Worm (Caenorhabditis elegans) whole organism, L2 larva: Measurements from ENCODE around the gene R53.5.

Source experiments
- C34F6.9 ChIP-seq: fragments of 150-350 bp; optimal IDR thresholded peaks from 2 replicates; lab custom pipeline; 2014; ENCODE audit warnings: missing biosample characterization, missing genetic modification characterization
- F13H6.1 ChIP-seq: sonication (generic microtip); optimal IDR thresholded peaks from 2 replicates; lab custom pipeline; 2016; ENCODE audit warnings: missing genetic modification characterization, missing compliant biosample characterization
- R02D3.7 ChIP-seq: fragments of 150-350 bp; optimal IDR thresholded peaks from 2 replicates; lab custom pipeline; 2014; ENCODE audit warnings: missing biosample characterization, missing genetic modification characterization
- Y55F3AM.14 ChIP-seq: fragments of 200-800 bp; sonication (Bioruptor generic); optimal IDR thresholded peaks from 2 replicates; lab custom pipeline; 2018; ENCODE audit warnings: mild to moderate bottlenecking, missing genetic modification characterization, missing compliant biosample characterization
- ZK546.5 ChIP-seq: sonication (generic microtip); optimal IDR thresholded peaks from 2 replicates; lab custom pipeline; 2017; ENCODE audit warnings: missing biosample characterization, missing genetic modification characterization
- alr-1 ChIP-seq: fragments of 150-350 bp; optimal IDR thresholded peaks from 2 replicates; lab custom pipeline; 2014; ENCODE audit warnings: missing biosample characterization, missing genetic modification characterization
- aly-2 ChIP-seq: fragments of 150-350 bp; optimal IDR thresholded peaks from 2 replicates; lab custom pipeline; 2014; ENCODE audit warnings: missing biosample characterization, missing genetic modification characterization
- ama-1 ChIP-seq: fragments of 150-350 bp; optimal IDR thresholded peaks from 2 replicates; lab custom pipeline; 2018; ENCODE audit warnings: inconsistent platforms
- blmp-1 ChIP-seq: sonication (generic microtip); optimal IDR thresholded peaks from 2 replicates; lab custom pipeline; 2017; ENCODE audit warnings: missing genetic modification characterization, mild to moderate bottlenecking, missing compliant biosample characterization, antibody characterized with exemption, moderate library complexity; ENCODE audit not compliant: insufficient read depth
- ceh-16 ChIP-seq: fragments of 150-350 bp; optimal IDR thresholded peaks from 2 replicates; lab custom pipeline; 2014; ENCODE audit warnings: missing biosample characterization, missing genetic modification characterization
- ceh-82 ChIP-seq: fragments of 150-350 bp; optimal IDR thresholded peaks from 2 replicates; lab custom pipeline; 2014; ENCODE audit warnings: missing biosample characterization, missing genetic modification characterization
- crh-2 ChIP-seq: sonication (generic microtip); optimal IDR thresholded peaks from 2 replicates; lab custom pipeline; 2017; ENCODE audit warnings: missing biosample characterization, missing genetic modification characterization
- dmd-4 ChIP-seq: sonication (generic microtip); optimal IDR thresholded peaks from 2 replicates; lab custom pipeline; 2017; ENCODE audit warnings: missing biosample characterization, missing genetic modification characterization
- elt-1 ChIP-seq: fragments of 150-350 bp; optimal IDR thresholded peaks from 2 replicates; lab custom pipeline; 2014; ENCODE audit warnings: missing biosample characterization, missing genetic modification characterization
- elt-3 ChIP-seq: sonication (generic microtip); optimal IDR thresholded peaks from 2 replicates; lab custom pipeline; 2017; ENCODE audit warnings: missing biosample characterization, missing genetic modification characterization
- gmeb-1 ChIP-seq: fragments of 150-350 bp; optimal IDR thresholded peaks from 2 replicates; lab custom pipeline; 2014; ENCODE audit warnings: missing biosample characterization, missing genetic modification characterization
- lin-13 ChIP-seq: fragments of 150-350 bp; optimal IDR thresholded peaks from 2 replicates; lab custom pipeline; 2014; ENCODE audit warnings: missing biosample characterization, missing genetic modification reagents, missing genetic modification characterization
- lin-39 ChIP-seq: fragments of 150-350 bp; optimal IDR thresholded peaks from 2 replicates; lab custom pipeline; 2014; ENCODE audit warnings: missing biosample characterization, missing genetic modification reagents, missing genetic modification characterization
- lsy-2 ChIP-seq, 2 experiments: fragments of 150-350 bp in 1 of 2; sonication (generic microtip) in 1 of 2; optimal IDR thresholded peaks; 2 replicates each; lab custom pipeline; 2014 to 2017; ENCODE audit warnings: missing biosample characterization in 2 of 2, missing genetic modification characterization in 2 of 2
- mab-5 ChIP-seq: fragments of 150-350 bp; optimal IDR thresholded peaks from 2 replicates; lab custom pipeline; 2014; ENCODE audit warnings: missing biosample characterization, missing genetic modification characterization
- mbf-1 ChIP-seq: sonication (generic microtip); optimal IDR thresholded peaks from 2 replicates; lab custom pipeline; 2017; ENCODE audit warnings: missing biosample characterization, missing genetic modification characterization
- mdl-1 ChIP-seq, 2 experiments: fragments of 150-350 bp in 1 of 2; sonication (generic microtip) in 1 of 2; optimal IDR thresholded peaks; 2 replicates each; lab custom pipeline; 2017; ENCODE audit warnings: missing biosample characterization in 2 of 2, missing genetic modification characterization in 2 of 2
- nhr-11 ChIP-seq: fragments of 150-350 bp; optimal IDR thresholded peaks from 2 replicates; lab custom pipeline; 2014; ENCODE audit warnings: missing biosample characterization, missing genetic modification characterization
- nhr-12 ChIP-seq: fragments of 150-350 bp; optimal IDR thresholded peaks from 2 replicates; lab custom pipeline; 2014; ENCODE audit warnings: missing biosample characterization, missing genetic modification characterization
- nhr-21 ChIP-seq: fragments of 150-350 bp; optimal IDR thresholded peaks from 2 replicates; lab custom pipeline; 2014; ENCODE audit warnings: missing biosample characterization, missing genetic modification characterization
- nhr-23 ChIP-seq: fragments of 150-350 bp; optimal IDR thresholded peaks from 2 replicates; lab custom pipeline; 2014; ENCODE audit warnings: missing biosample characterization, missing genetic modification reagents, missing genetic modification characterization
- nhr-25 ChIP-seq: fragments of 150-350 bp; sonication (generic microtip); optimal IDR thresholded peaks from 3 replicates; lab custom pipeline; 2014; ENCODE audit warnings: missing biosample characterization, missing genetic modification characterization
- nhr-6 ChIP-seq: fragments of 150-350 bp; optimal IDR thresholded peaks from 2 replicates; lab custom pipeline; 2014; ENCODE audit warnings: missing biosample characterization, missing genetic modification characterization
- nhr-77 ChIP-seq: fragments of 150-350 bp; optimal IDR thresholded peaks from 2 replicates; lab custom pipeline; 2014; ENCODE audit warnings: missing biosample characterization, missing genetic modification characterization
- peb-1 ChIP-seq: fragments of 150-350 bp; optimal IDR thresholded peaks from 2 replicates; lab custom pipeline; 2014; ENCODE audit warnings: missing biosample characterization, missing genetic modification characterization
- sem-4 ChIP-seq: fragments of 150-350 bp; optimal IDR thresholded peaks from 2 replicates; lab custom pipeline; 2014; ENCODE audit warnings: missing biosample characterization, missing genetic modification reagents, missing genetic modification characterization
- sma-3 ChIP-seq: sonication (generic microtip); optimal IDR thresholded peaks from 2 replicates; lab custom pipeline; 2016; ENCODE audit warnings: missing genetic modification reagents, missing genetic modification characterization, missing compliant biosample characterization
- sma-9 ChIP-seq, 2 experiments: fragments of 150-350 bp in 1 of 2; sonication (generic microtip) in 1 of 2; optimal IDR thresholded peaks; 2 replicates each; lab custom pipeline; 2014 to 2016; ENCODE audit warnings: missing genetic modification characterization in 2 of 2, mild to moderate bottlenecking in 1 of 2, missing biosample characterization in 1 of 2, missing compliant biosample characterization in 1 of 2, missing genetic modification reagents in 1 of 2, moderate library complexity in 1 of 2
- snpc-4 ChIP-seq: fragments of 150-350 bp; optimal IDR thresholded peaks from 2 replicates; lab custom pipeline; 2014; ENCODE audit warnings: missing biosample characterization, missing genetic modification characterization
- unc-39 ChIP-seq: fragments of 150-350 bp; optimal IDR thresholded peaks from 2 replicates; lab custom pipeline; 2014; ENCODE audit warnings: missing biosample characterization, missing genetic modification characterization
- unc-55 ChIP-seq: fragments of 150-350 bp; sonication (generic microtip); optimal IDR thresholded peaks from 3 replicates; lab custom pipeline; 2014; ENCODE audit warnings: missing biosample characterization, missing genetic modification reagents, missing genetic modification characterization
- unc-62 ChIP-seq: fragments of 150-350 bp; optimal IDR thresholded peaks from 2 replicates; lab custom pipeline; 2014; ENCODE audit warnings: missing biosample characterization, missing genetic modification reagents, missing genetic modification characterization
- ztf-1 ChIP-seq: fragments of 200-800 bp; sonication (Bioruptor generic); conservative IDR thresholded peaks from 2 replicates; pipeline ENCODE4 v1.3.6; 2022; ENCODE audit warnings: missing genetic modification characterization, missing compliant biosample characterization
- ztf-4 ChIP-seq: fragments of 150-350 bp; optimal IDR thresholded peaks from 2 replicates; lab custom pipeline; 2014; ENCODE audit warnings: missing biosample characterization, missing genetic modification characterization

Gene R53.5

ce11 chrII:9994679-9995078 lies 24.4 kb upstream of the R53.5 start:
- TF ChIP-seq nhr-21 (tag; lab: Kevin White, UChicago) (no peak), ztf-1 (no peak), ceh-16 (tag; lab: Kevin White, UChicago) (no peak), mbf-1 (tag; lab: Kevin White, UChicago) (no peak), nhr-11 (tag; lab: Kevin White, UChicago) (no peak), blmp-1 (tag; lab: Kevin White, UChicago) (no peak), sma-3 (GFP tag; lab: Kevin White, UChicago) (no peak), C34F6.9 (no peak)
- TF ChIP-seq, all 48 proteins: peak for 0

DNA sequence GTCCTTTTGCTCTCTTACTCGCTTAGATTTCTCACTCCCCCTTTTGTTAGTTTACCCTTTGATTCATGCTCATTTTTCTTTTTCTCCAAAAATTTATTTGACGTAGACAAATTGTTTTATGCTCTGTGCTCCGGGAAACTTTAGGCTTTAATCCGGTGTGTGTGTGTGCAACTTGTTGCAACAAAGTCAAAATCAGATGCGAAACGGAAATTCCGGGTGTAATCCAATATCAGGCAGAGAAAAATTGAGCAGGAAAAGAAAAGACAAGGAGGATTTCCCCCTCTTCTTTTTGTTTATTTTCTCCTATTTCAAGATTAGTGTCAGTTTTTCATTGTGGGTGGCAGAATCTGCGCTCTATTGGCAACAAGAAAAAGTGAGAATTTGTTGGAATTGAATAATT lies 22.2 kb upstream of the R53.5 start:
- TF ChIP-seq nhr-12 (tag; lab: Kevin White, UChicago), result no peak
- no peak for TF ChIP-seq mab-5 (tag; lab: Kevin White, UChicago)
- no peak for TF ChIP-seq gmeb-1 (tag; lab: Kevin White, UChicago)
- no peak for TF ChIP-seq dmd-4 (tag; lab: Kevin White, UChicago)
- TF ChIP-seq ceh-16 (tag; lab: Kevin White, UChicago), result no peak
- no peak for TF ChIP-seq snpc-4 (tag; lab: Kevin White, UChicago)
- no peak for TF ChIP-seq aly-2 (tag; lab: Kevin White, UChicago)
- no peak for TF ChIP-seq lsy-2 (tag; optimal IDR thresholded peaks at IDR 0.05; lab: Kevin White, UChicago)
- no peak for TF ChIP-seq sem-4 (tag; lab: Kevin White, UChicago)
- TF ChIP-seq mbf-1 (tag; lab: Kevin White, UChicago), result no peak
- TF ChIP-seq alr-1 (tag; lab: Kevin White, UChicago), result no peak
- peak; percentile 38 for TF ChIP-seq F13H6.1 (tag; lab: Kevin White, UChicago)
- no peak for TF ChIP-seq nhr-23
- peak; percentile 22 for TF ChIP-seq sma-9 (GFP tag; optimal IDR thresholded peaks at IDR 0.05; lab: Kevin White, UChicago)
- TF ChIP-seq sma-9 (tag; optimal IDR thresholded peaks at IDR 0.05; lab: Kevin White, UChicago), result no peak
- TF ChIP-seq peb-1 (tag; lab: Kevin White, UChicago), result no peak

DNA sequence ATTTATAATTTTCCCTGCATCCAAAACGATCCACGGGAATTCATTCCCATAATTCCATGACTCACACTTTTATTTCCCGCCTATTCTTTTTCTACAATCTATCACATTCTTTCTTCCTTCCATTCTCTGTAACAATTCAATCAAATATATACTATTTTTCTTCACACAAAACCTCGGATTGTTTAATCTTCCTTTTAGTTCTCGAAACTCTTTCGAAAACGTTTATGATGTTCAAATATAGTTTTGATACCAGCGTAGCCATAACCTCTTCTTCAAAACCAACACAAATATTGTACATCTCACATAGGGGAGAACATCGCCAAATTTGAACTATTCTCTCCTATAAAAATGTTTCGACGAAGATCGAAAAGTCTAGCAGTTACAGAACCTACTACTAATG lies 20.5 kb upstream of the R53.5 start, which contains the start of gene lec-3:
Gene lec-3, plus strand, starts transcription at position 301 of the 400 bp plus-strand sequence.
- TF ChIP-seq C34F6.9 (no peak), nhr-21 (tag; lab: Kevin White, UChicago) (no peak), gmeb-1 (tag; lab: Kevin White, UChicago) (no peak), crh-2 (no peak), lin-13 (GFP tag; lab: Kevin White, UChicago) (no peak), blmp-1 (tag; lab: Kevin White, UChicago) (no peak), peb-1 (tag; lab: Kevin White, UChicago) (no peak), nhr-23 (no peak), F13H6.1 (tag; lab: Kevin White, UChicago) (no peak), unc-62 (GFP tag; lab: Kevin White, UChicago) (no peak), ZK546.5 (tag; lab: Kevin White, UChicago) (no peak), lin-39 (tag; lab: Kevin White, UChicago) (no peak), ama-1 (lab: Kevin White, UChicago) (no peak), ceh-82 (tag; lab: Kevin White, UChicago) (no peak)

DNA sequence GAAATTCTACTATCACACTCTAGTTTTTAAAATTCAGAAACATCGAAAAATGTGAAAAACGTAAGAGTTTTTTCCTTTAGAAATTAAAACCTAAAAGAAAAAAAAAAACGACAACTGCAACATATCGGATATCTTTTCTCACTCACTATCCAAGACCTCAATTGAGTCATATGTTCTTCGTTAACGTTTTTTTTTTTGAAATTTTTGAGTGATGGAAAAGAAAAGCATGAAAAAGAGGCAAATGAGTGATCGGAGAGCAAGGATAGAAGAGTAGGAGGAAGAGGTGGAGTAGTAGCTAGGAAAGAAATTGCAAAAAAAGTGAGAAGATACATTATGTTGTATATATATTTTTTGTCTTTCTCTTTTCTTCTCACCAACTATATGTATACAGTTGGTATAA lies 19.2 kb upstream of the R53.5 start:
- TF ChIP-seq F13H6.1 (tag; lab: Kevin White, UChicago) (peak; percentile 25), elt-1 (tag; lab: Kevin White, UChicago) (no peak), C34F6.9 (peak; percentile 37)

DNA sequence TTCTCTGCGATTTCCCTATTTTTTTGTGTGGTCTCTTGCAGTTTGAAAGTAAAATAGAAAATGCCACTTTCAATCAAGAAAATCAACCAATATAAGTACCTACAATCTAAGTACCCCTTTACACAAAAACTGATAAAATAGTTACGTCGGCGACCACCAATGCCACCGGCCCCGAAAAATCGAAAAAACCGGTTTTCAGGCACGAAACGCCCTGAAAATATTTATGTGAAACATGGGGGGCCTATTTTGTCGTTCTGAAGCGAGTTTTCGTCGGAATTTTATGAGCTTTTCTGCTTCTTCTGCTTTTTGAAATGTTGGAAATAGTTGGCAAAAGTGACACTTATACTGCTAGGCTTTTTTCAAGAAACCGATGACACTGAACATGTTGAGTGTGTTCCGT lies 18.3 kb upstream of the R53.5 start:
- no peak for TF ChIP-seq unc-39
- TF ChIP-seq nhr-6 (tag; lab: Kevin White, UChicago), result no peak
- no peak for TF ChIP-seq lin-39 (tag; lab: Kevin White, UChicago)
- no peak for TF ChIP-seq ztf-4 (tag; lab: Kevin White, UChicago)
- TF ChIP-seq R02D3.7 (tag; lab: Kevin White, UChicago), result no peak
- TF ChIP-seq unc-55 (GFP tag; lab: Kevin White, UChicago), result no peak
- TF ChIP-seq nhr-77 (tag; lab: Kevin White, UChicago), result no peak
- no peak for TF ChIP-seq mdl-1 (tag; optimal IDR thresholded peaks at IDR 0.05; lab: Kevin White, UChicago)
- TF ChIP-seq C34F6.9, result no peak
- TF ChIP-seq unc-62 (GFP tag; lab: Kevin White, UChicago), result no peak
- no peak for TF ChIP-seq snpc-4 (tag; lab: Kevin White, UChicago)
- no peak for TF ChIP-seq F13H6.1 (tag; lab: Kevin White, UChicago)
- no peak for TF ChIP-seq elt-1 (tag; lab: Kevin White, UChicago)
- no peak for TF ChIP-seq ceh-16 (tag; lab: Kevin White, UChicago)
- TF ChIP-seq nhr-25 (tag; lab: Kevin White, UChicago), result no peak
- TF ChIP-seq elt-3, result no peak
- TF ChIP-seq sem-4 (tag; lab: Kevin White, UChicago), result no peak
- TF ChIP-seq blmp-1 (tag; lab: Kevin White, UChicago), result no peak
- no peak for TF ChIP-seq Y55F3AM.14 (GFP tag; lab: Kevin White, UChicago)
